Worm (Caenorhabditis elegans): Measurements from ENCODE around the gene clec-195.

- TF ChIP-seq him-1 (tag; optimal IDR thresholded peaks at IDR 0.05) (no peak), W03F9.2 (tag; optimal IDR thresholded peaks at IDR 0.05) (no peak), dao-5 (tag; optimal IDR thresholded peaks at IDR 0.05) (no peak)
Observed at ce11 chrIV:17030494-17030893, 15.1 kb downstream of the clec-195 start, which contains the start of gene nhr-229.
